Worm (Caenorhabditis elegans) whole organism, late embryonic: ENCODE results near the gene K09D9.9.

Source experiments
- C08G9.2 ChIP-seq: sonication (generic microtip); optimal IDR thresholded peaks from 2 replicates; lab custom pipeline; 2016; ENCODE audit warnings: mild to moderate bottlenecking, missing genetic modification characterization, moderate library complexity, missing compliant biosample characterization
- C38D4.7 ChIP-seq: fragments of 200-800 bp; sonication (Bioruptor generic); optimal IDR thresholded peaks from 2 replicates; lab custom pipeline; 2018; ENCODE audit warnings: mild to moderate bottlenecking, missing genetic modification characterization, moderate library complexity, missing compliant biosample characterization
- F13H6.1 ChIP-seq: sonication (generic microtip); optimal IDR thresholded peaks from 2 replicates; lab custom pipeline; 2016; ENCODE audit warnings: missing genetic modification characterization, missing compliant biosample characterization
- T23F11.4 ChIP-seq: fragments of 200-800 bp; sonication (Bioruptor generic); optimal IDR thresholded peaks from 2 replicates; lab custom pipeline; 2018; ENCODE audit warnings: mild to moderate bottlenecking, missing genetic modification characterization, missing compliant biosample characterization
- Y22D7AL.16 ChIP-seq: sonication (generic microtip); optimal IDR thresholded peaks from 2 replicates; lab custom pipeline; 2016; ENCODE audit warnings: missing genetic modification characterization, missing compliant biosample characterization
- ama-1 ChIP-seq: fragments of 150-350 bp; optimal IDR thresholded peaks from 2 replicates; lab custom pipeline; 2014
- ceh-14 ChIP-seq: sonication (generic microtip); optimal IDR thresholded peaks from 2 replicates; lab custom pipeline; 2016; ENCODE audit warnings: missing genotype, missing genetic modification characterization, missing compliant biosample characterization
- ceh-19 ChIP-seq: fragments of 200-800 bp; sonication (Bioruptor generic); optimal IDR thresholded peaks from 2 replicates; lab custom pipeline; 2018; ENCODE audit warnings: mild to moderate bottlenecking, missing genetic modification characterization, missing compliant biosample characterization
- ceh-2 ChIP-seq: sonication (generic microtip); optimal IDR thresholded peaks from 2 replicates; lab custom pipeline; 2016; ENCODE audit warnings: missing genotype, missing genetic modification characterization, missing compliant biosample characterization
- ceh-22 ChIP-seq: sonication (generic microtip); optimal IDR thresholded peaks from 2 replicates; lab custom pipeline; 2017; ENCODE audit warnings: missing biosample characterization, missing genetic modification characterization
- ceh-24 ChIP-seq: sonication (generic microtip); optimal IDR thresholded peaks from 2 replicates; lab custom pipeline; 2016; ENCODE audit warnings: mild to moderate bottlenecking, missing genetic modification characterization, missing compliant biosample characterization
- ceh-30 ChIP-seq: fragments of 150-350 bp; optimal IDR thresholded peaks from 2 replicates; lab custom pipeline; 2014; ENCODE audit warnings: missing biosample characterization, missing genetic modification characterization
- ceh-31 ChIP-seq: sonication (generic microtip); optimal IDR thresholded peaks from 2 replicates; lab custom pipeline; 2016; ENCODE audit warnings: missing genetic modification characterization, missing compliant biosample characterization
- ceh-34 ChIP-seq: sonication (generic microtip); optimal IDR thresholded peaks from 2 replicates; lab custom pipeline; 2016; ENCODE audit warnings: mild to moderate bottlenecking, missing genetic modification characterization, missing compliant biosample characterization
- ceh-45 ChIP-seq: fragments of 200-800 bp; sonication (Bioruptor generic); IDR thresholded peaks from 2 replicates; pipeline ENCODE4 v1.3.6; 2022; ENCODE audit warnings: missing genetic modification reagents, missing genetic modification characterization, missing compliant biosample characterization
- ceh-9 ChIP-seq: sonication (generic microtip); optimal IDR thresholded peaks from 2 replicates; lab custom pipeline; 2016; ENCODE audit warnings: mild to moderate bottlenecking, missing genetic modification characterization, inconsistent platforms, missing compliant biosample characterization
- elt-4 ChIP-seq: sonication (generic microtip); optimal IDR thresholded peaks from 2 replicates; lab custom pipeline; 2016; ENCODE audit warnings: missing genetic modification characterization, missing compliant biosample characterization
- ets-4 ChIP-seq: sonication (generic microtip); optimal IDR thresholded peaks from 2 replicates; lab custom pipeline; 2016; ENCODE audit warnings: missing genetic modification characterization, missing compliant biosample characterization
- eyg-1 ChIP-seq: sonication (generic microtip); optimal IDR thresholded peaks from 2 replicates; lab custom pipeline; 2016; ENCODE audit warnings: missing genotype, missing genetic modification characterization, missing compliant biosample characterization
- fax-1 ChIP-seq: sonication (generic microtip); optimal IDR thresholded peaks from 2 replicates; lab custom pipeline; 2016; ENCODE audit warnings: missing genotype, missing genetic modification characterization, missing compliant biosample characterization
- gmeb-2 ChIP-seq: sonication (generic microtip); optimal IDR thresholded peaks from 2 replicates; lab custom pipeline; 2016; ENCODE audit warnings: missing genetic modification characterization, inconsistent platforms, missing compliant biosample characterization
- hlh-13 ChIP-seq: fragments of 200-800 bp; sonication (Bioruptor generic); optimal IDR thresholded peaks from 2 replicates; lab custom pipeline; 2018; ENCODE audit warnings: mild to moderate bottlenecking, missing genetic modification characterization, missing compliant biosample characterization
- hlh-15 ChIP-seq: sonication (generic microtip); optimal IDR thresholded peaks from 2 replicates; lab custom pipeline; 2016; ENCODE audit warnings: missing genetic modification characterization, missing compliant biosample characterization
- hlh-6 ChIP-seq: sonication (generic microtip); optimal IDR thresholded peaks from 2 replicates; lab custom pipeline; 2016; ENCODE audit warnings: missing genotype, missing genetic modification characterization, missing compliant biosample characterization
- lin-11 ChIP-seq: fragments of 200-800 bp; sonication (Bioruptor generic); optimal IDR thresholded peaks from 2 replicates; lab custom pipeline; 2018; ENCODE audit warnings: mild to moderate bottlenecking, missing genetic modification characterization, missing compliant biosample characterization
- madf-2 ChIP-seq: sonication (generic microtip); optimal IDR thresholded peaks from 2 replicates; lab custom pipeline; 2017; ENCODE audit warnings: missing genetic modification characterization, missing compliant biosample characterization
- mec-3 ChIP-seq: sonication (generic microtip); optimal IDR thresholded peaks from 2 replicates; lab custom pipeline; 2016; ENCODE audit warnings: borderline replicate concordance, missing genetic modification characterization, missing compliant biosample characterization
- nfya-1 ChIP-seq: sonication (generic microtip); optimal IDR thresholded peaks from 2 replicates; lab custom pipeline; 2017; ENCODE audit warnings: missing genetic modification characterization, mild to moderate bottlenecking, missing compliant biosample characterization, antibody characterized with exemption, moderate library complexity
- npax-4 ChIP-seq: sonication (generic microtip); optimal IDR thresholded peaks from 2 replicates; lab custom pipeline; 2016; ENCODE audit warnings: missing genetic modification characterization, missing compliant biosample characterization
- pag-3 ChIP-seq: sonication (generic microtip); optimal IDR thresholded peaks from 2 replicates; lab custom pipeline; 2016; ENCODE audit warnings: missing compliant biosample characterization, missing genetic modification characterization, borderline replicate concordance
- pat-9 ChIP-seq: fragments of 200-800 bp; sonication (Bioruptor generic); optimal IDR thresholded peaks from 2 replicates; lab custom pipeline; 2018; ENCODE audit warnings: mild to moderate bottlenecking, missing genetic modification characterization, moderate library complexity, missing compliant biosample characterization
- pha-2 ChIP-seq: sonication (generic microtip); optimal IDR thresholded peaks from 2 replicates; lab custom pipeline; 2017; ENCODE audit warnings: mild to moderate bottlenecking, missing genetic modification characterization, missing compliant biosample characterization
- pha-4 ChIP-seq: fragments of 150-350 bp; optimal IDR thresholded peaks from 2 replicates; lab custom pipeline; 2018; ENCODE audit warnings: missing biosample characterization, missing genetic modification reagents, missing genetic modification characterization
- pqm-1 ChIP-seq: sonication (generic microtip); optimal IDR thresholded peaks from 2 replicates; lab custom pipeline; 2016; ENCODE audit warnings: missing genetic modification characterization, missing compliant biosample characterization
- pros-1 ChIP-seq: fragments of 150-350 bp; optimal IDR thresholded peaks from 2 replicates; lab custom pipeline; 2014; ENCODE audit warnings: missing biosample characterization, missing genetic modification reagents, missing genetic modification characterization
- ref-2 ChIP-seq: sonication (generic microtip); optimal IDR thresholded peaks from 2 replicates; lab custom pipeline; 2016; ENCODE audit warnings: missing genetic modification characterization, missing compliant biosample characterization
- sdc-2 ChIP-seq: sonication (generic microtip); optimal IDR thresholded peaks from 2 replicates; lab custom pipeline; 2016; ENCODE audit warnings: missing genotype, missing genetic modification characterization, missing compliant biosample characterization
- tbx-2 ChIP-seq: sonication (generic microtip); optimal IDR thresholded peaks from 2 replicates; lab custom pipeline; 2016; ENCODE audit warnings: missing genetic modification characterization, missing compliant biosample characterization
- tbx-7 ChIP-seq: sonication (generic microtip); optimal IDR thresholded peaks from 2 replicates; lab custom pipeline; 2016; ENCODE audit warnings: missing genotype, missing genetic modification characterization, missing compliant biosample characterization
- unc-42 ChIP-seq: sonication (generic microtip); optimal IDR thresholded peaks from 2 replicates; lab custom pipeline; 2016; ENCODE audit warnings: missing genotype, missing genetic modification characterization, missing compliant biosample characterization
- zip-5 ChIP-seq: sonication (generic microtip); optimal IDR thresholded peaks from 2 replicates; lab custom pipeline; 2016; ENCODE audit warnings: missing genetic modification characterization, missing compliant biosample characterization

The K09D9.9 gene

ce11 chrV:4021776-4022175 lies 27.8 kb upstream of the K09D9.9 start, which contains the start of gene K09D9.14:
Gene K09D9.14 (minus strand): TSS chrV:4021876.
- TF ChIP-seq unc-42 (tag; lab: Kevin White, UChicago) (no peak), pros-1 (no peak), Y22D7AL.16 (tag; lab: Kevin White, UChicago) (no peak), ama-1 (lab: Kevin White, UChicago) (no peak), eyg-1 (tag; lab: Kevin White, UChicago) (no peak), madf-2 (tag; lab: Kevin White, UChicago) (no peak), sdc-2 (tag; lab: Kevin White, UChicago) (no peak), hlh-6 (tag; lab: Kevin White, UChicago) (no peak), ceh-34 (tag; lab: Kevin White, UChicago) (no peak), ets-4 (tag; lab: Kevin White, UChicago) (no peak), hlh-13 (GFP tag; lab: Kevin White, UChicago) (no peak), ceh-14 (no peak), fax-1 (no peak), mec-3 (tag; lab: Kevin White, UChicago) (no peak), ceh-30 (no peak), elt-4 (no peak), tbx-2 (no peak)

- TF ChIP-seq pag-3 (tag; lab: Kevin White, UChicago), result no peak
- TF ChIP-seq ceh-31 (tag; lab: Kevin White, UChicago), result no peak
- no peak for TF ChIP-seq hlh-15 (tag; lab: Kevin White, UChicago)
- no peak for TF ChIP-seq ceh-2 (tag; lab: Kevin White, UChicago)
- no peak for TF ChIP-seq hlh-6 (tag; lab: Kevin White, UChicago)
- no peak for TF ChIP-seq npax-4 (tag; lab: Kevin White, UChicago)
- no peak for TF ChIP-seq elt-4
- TF ChIP-seq F13H6.1 (tag; lab: Kevin White, UChicago), result no peak
- TF ChIP-seq ceh-14, result no peak
- TF ChIP-seq ceh-24 (tag; lab: Kevin White, UChicago), result no peak
- no peak for TF ChIP-seq nfya-1 (tag; lab: Kevin White, UChicago)
- no peak for TF ChIP-seq tbx-7 (tag; lab: Kevin White, UChicago)
- TF ChIP-seq mec-3 (tag; lab: Kevin White, UChicago), result no peak
- no peak for TF ChIP-seq pha-2 (tag; lab: Kevin White, UChicago)
- TF ChIP-seq, all 69 proteins: peak for 0
Measured at ce11 chrV:4019188-4019587, 25.2 kb upstream of the K09D9.9 start, which contains the start of gene K09D9.3. Gene K09D9.3 (plus strand): TSS chrV:4019488.

- TF ChIP-seq sdc-2 (tag; lab: Kevin White, UChicago) (no peak), ceh-14 (no peak), tbx-2 (no peak)
Measured at ce11 chrV:4018591-4018990, 24.6 kb upstream of the K09D9.9 start.

ce11 chrV:4016780-4017179 lies 22.8 kb upstream of the K09D9.9 start, which contains the start of gene srw-89:
Gene srw-89 (plus strand): TSS chrV:4017080.
- TF ChIP-seq zip-5 (tag; lab: Kevin White, UChicago) (no peak), T23F11.4 (GFP tag; lab: Kevin White, UChicago) (no peak), ceh-30 (no peak), sdc-2 (tag; lab: Kevin White, UChicago) (no peak), pha-4 (tag; lab: Kevin White, UChicago) (no peak), C38D4.7 (no peak), ceh-34 (tag; lab: Kevin White, UChicago) (no peak), pqm-1 (tag; lab: Kevin White, UChicago) (no peak), ref-2 (tag; lab: Kevin White, UChicago) (no peak), ets-4 (tag; lab: Kevin White, UChicago) (no peak), ama-1 (lab: Kevin White, UChicago) (no peak), ceh-45 (GFP tag; lab: Robert Waterston, UW) (no peak), gmeb-2 (tag; lab: Kevin White, UChicago) (no peak), lin-11 (no peak), C08G9.2 (tag; lab: Kevin White, UChicago) (no peak), hlh-13 (GFP tag; lab: Kevin White, UChicago) (no peak), ceh-9 (tag; lab: Kevin White, UChicago) (no peak), ceh-19 (GFP tag; lab: Kevin White, UChicago) (no peak), ceh-22 (tag; lab: Kevin White, UChicago) (no peak), pat-9 (tag; lab: Kevin White, UChicago) (no peak)
